Fruit fly (Drosophila melanogaster): ENCODE data around the gene CG10337.

dm6 chr2L:19517154-19517814 is 29.5 kb downstream of the CG10337 start, which contains the start of gene Hasp:
- TF ChIP-seq CG13204 (GFP tag; optimal IDR thresholded peaks at IDR 0.05) (no peak), CG8159 (tag; optimal IDR thresholded peaks at IDR 0.05) (no peak), rn (GFP tag; IDR thresholded peaks at IDR 0.05) (no peak)

Data from whole organism, pupa.